Worm (Caenorhabditis elegans) whole organism, L4 larva: ENCODE data around the gene K03B8.11.
"Not testable (repeated sequence)": the region's sequence is repeated elsewhere in the genome, so short reads cannot be mapped to it uniquely, and the experiment has no call there.

Source experiments
- F10B5.3 ChIP-seq: sonication (generic microtip); optimal IDR thresholded peaks from 2 replicates; lab custom pipeline; 2016; ENCODE audit warnings: mild to moderate bottlenecking, missing genetic modification characterization, missing compliant biosample characterization
- F44E2.7 ChIP-seq: fragments of 200-800 bp; sonication (Bioruptor generic); IDR thresholded peaks from 2 replicates; pipeline ENCODE4 v2.1.2; 2022; ENCODE audit warnings: missing genetic modification characterization, missing compliant biosample characterization
- Y105C5A.15 ChIP-seq: fragments of 200-800 bp; sonication (Bioruptor generic); IDR thresholded peaks from 2 replicates; pipeline ENCODE4 v1.3.6; 2022; ENCODE audit warnings: missing genetic modification characterization, missing compliant biosample characterization
- ZK337.2 ChIP-seq: fragments of 200-800 bp; sonication (Bioruptor generic); IDR thresholded peaks from 2 replicates; pipeline ENCODE4 v1.3.6; 2022; ENCODE audit warnings: missing genetic modification reagents, missing genetic modification characterization, missing compliant biosample characterization
- aha-1 ChIP-seq: fragments of 150-350 bp; peaks from one replicate; lab custom pipeline; 2014; ENCODE audit warnings: missing biosample characterization, missing genetic modification characterization
- aly-2 ChIP-seq: sonication (generic microtip); optimal IDR thresholded peaks from 2 replicates; lab custom pipeline; 2018; ENCODE audit warnings: missing biosample characterization, missing genetic modification characterization
- arid-1 ChIP-seq: fragments of 200-800 bp; sonication (Bioruptor generic); conservative IDR thresholded peaks from 2 replicates; pipeline ENCODE4 v1.3.6; 2022; ENCODE audit warnings: missing genetic modification reagents, missing genetic modification characterization, missing compliant biosample characterization
- ceh-62 ChIP-seq: sonication (generic microtip); optimal IDR thresholded peaks from 2 replicates; lab custom pipeline; 2017; ENCODE audit warnings: missing biosample characterization, missing genetic modification characterization
- ceh-82 ChIP-seq: sonication (generic microtip); optimal IDR thresholded peaks from 2 replicates; lab custom pipeline; 2017; ENCODE audit warnings: missing biosample characterization, missing genetic modification characterization
- ces-1 ChIP-seq: fragments of 150-350 bp; sonication (generic microtip); optimal IDR thresholded peaks from 4 replicates; lab custom pipeline; 2014; ENCODE audit warnings: missing biosample characterization, missing genetic modification reagents, missing genetic modification characterization
- ctbp-1 ChIP-seq: fragments of 200-800 bp; sonication (Bioruptor generic); IDR thresholded peaks from 2 replicates; pipeline ENCODE4 v1.3.6; 2022; ENCODE audit warnings: missing genetic modification reagents, missing genetic modification characterization, missing compliant biosample characterization
- daf-16 ChIP-seq, 3 experiments: sonication (generic microtip); optimal IDR thresholded peaks; 2 replicates each; lab custom pipeline; 2016 to 2017; ENCODE audit warnings: missing genetic modification characterization in 3 of 3, missing genetic modification reagents in 3 of 3, mild to moderate bottlenecking in 2 of 3, missing compliant biosample characterization in 2 of 3, missing biosample characterization in 1 of 3, moderate library complexity in 1 of 3
- dmd-8 ChIP-seq: fragments of 200-800 bp; sonication (Bioruptor generic); IDR thresholded peaks from 2 replicates; pipeline ENCODE4 v1.3.6; 2022; ENCODE audit warnings: missing genetic modification characterization, missing compliant biosample characterization
- egl-27 ChIP-seq: sonication (generic microtip); optimal IDR thresholded peaks from 3 replicates; lab custom pipeline; 2017; ENCODE audit warnings: missing biosample characterization, missing genetic modification reagents, missing genetic modification characterization
- hlh-30 ChIP-seq: sonication (generic microtip); optimal IDR thresholded peaks from 2 replicates; lab custom pipeline; 2017; ENCODE audit warnings: antibody characterized with exemption, mild to moderate bottlenecking, missing genetic modification characterization, missing compliant biosample characterization; ENCODE audit not compliant: insufficient read depth
- lin-1 ChIP-seq: fragments of 200-800 bp; sonication (Bioruptor generic); IDR thresholded peaks from 2 replicates; pipeline ENCODE4 v1.3.6; 2022; ENCODE audit warnings: missing genetic modification reagents, missing genetic modification characterization, missing compliant biosample characterization
- madf-9 ChIP-seq: fragments of 200-800 bp; sonication (Bioruptor generic); conservative IDR thresholded peaks from 2 replicates; pipeline ENCODE4 v1.3.6; 2022; ENCODE audit warnings: missing genetic modification reagents, missing genetic modification characterization, missing compliant biosample characterization
- mdt-29 ChIP-seq: fragments of 200-800 bp; sonication (Bioruptor generic); IDR thresholded peaks from 2 replicates; pipeline ENCODE4 v1.3.6; 2022; ENCODE audit warnings: missing genetic modification reagents, missing genetic modification characterization, missing compliant biosample characterization
- mes-2 ChIP-seq: sonication (generic microtip); optimal IDR thresholded peaks from 2 replicates; lab custom pipeline; 2016; ENCODE audit warnings: missing genotype, mild to moderate bottlenecking, missing genetic modification characterization, missing compliant biosample characterization; ENCODE audit not compliant: poor library complexity, severe bottlenecking
- mxl-2 ChIP-seq: fragments of 200-800 bp; sonication (Bioruptor generic); conservative IDR thresholded peaks from 2 replicates; pipeline ENCODE4 v1.3.6; 2022; ENCODE audit warnings: missing genetic modification reagents, missing genetic modification characterization, missing compliant biosample characterization
- mxl-3 ChIP-seq: fragments of 200-800 bp; sonication (Bioruptor generic); optimal IDR thresholded peaks from 2 replicates; lab custom pipeline; 2018; ENCODE audit warnings: mild to moderate bottlenecking, missing genetic modification characterization, missing compliant biosample characterization
- nhr-10 ChIP-seq: fragments of 150-350 bp; optimal IDR thresholded peaks from 2 replicates; lab custom pipeline; 2014; ENCODE audit warnings: missing biosample characterization, missing genetic modification characterization
- nhr-102 ChIP-seq: sonication (generic microtip); optimal IDR thresholded peaks from 2 replicates; lab custom pipeline; 2016; ENCODE audit warnings: mild to moderate bottlenecking, missing genetic modification characterization, moderate library complexity, missing compliant biosample characterization
- nhr-237 ChIP-seq: sonication (generic microtip); optimal IDR thresholded peaks from 2 replicates; lab custom pipeline; 2017; ENCODE audit warnings: missing biosample characterization, missing genetic modification characterization
- nhr-28 ChIP-seq: fragments of 150-350 bp; optimal IDR thresholded peaks from 2 replicates; lab custom pipeline; 2014; ENCODE audit warnings: missing biosample characterization, missing genetic modification characterization
- nhr-42 ChIP-seq: fragments of 200-800 bp; sonication (Bioruptor generic); IDR thresholded peaks from 2 replicates; pipeline ENCODE4 v1.3.6; 2022; ENCODE audit warnings: missing genetic modification characterization, missing compliant biosample characterization
- nhr-6 ChIP-seq: fragments of 150-350 bp; optimal IDR thresholded peaks from 2 replicates; lab custom pipeline; 2014; ENCODE audit warnings: missing biosample characterization, missing genetic modification characterization
- pqm-1 ChIP-seq: sonication (generic microtip); optimal IDR thresholded peaks from 2 replicates; lab custom pipeline; 2017; ENCODE audit warnings: missing biosample characterization, missing genetic modification characterization
- set-16 ChIP-seq: fragments of 200-800 bp; sonication (Bioruptor generic); IDR thresholded peaks from 2 replicates; pipeline ENCODE4 v1.3.6; 2022; ENCODE audit warnings: missing genetic modification reagents, missing genetic modification characterization, missing compliant biosample characterization
- snpc-1.2 ChIP-seq: fragments of 200-800 bp; sonication (Bioruptor generic); IDR thresholded peaks from 2 replicates; pipeline ENCODE4 v1.3.6; 2022; ENCODE audit warnings: missing genetic modification reagents, missing genetic modification characterization, missing compliant biosample characterization
- unc-130 ChIP-seq: sonication (generic microtip); optimal IDR thresholded peaks from 2 replicates; lab custom pipeline; 2016; ENCODE audit warnings: missing genetic modification reagents, missing genetic modification characterization, missing compliant biosample characterization
- unc-39 ChIP-seq: sonication (generic microtip); optimal IDR thresholded peaks from 2 replicates; lab custom pipeline; 2017; ENCODE audit warnings: missing biosample characterization, missing genetic modification characterization
- unc-62 ChIP-seq, 3 experiments: fragments of 150-350 bp in 1 of 3; sonication (generic microtip); optimal IDR thresholded peaks in 2 of 3; peaks in 1 of 3; 1 replicate in 1 of 3; 2 replicates in 2 of 3; lab custom pipeline; 2014 to 2017; ENCODE audit warnings: missing biosample characterization in 3 of 3, missing genetic modification characterization in 3 of 3, missing genetic modification reagents in 3 of 3, missing genotype in 1 of 3
- vab-7 ChIP-seq: fragments of 200-800 bp; sonication (Bioruptor generic); IDR thresholded peaks from 2 replicates; pipeline ENCODE4 v1.3.6; 2022; ENCODE audit warnings: missing genetic modification reagents, missing genetic modification characterization, missing compliant biosample characterization
- zfp-2 ChIP-seq: sonication (generic microtip); optimal IDR thresholded peaks from 2 replicates; lab custom pipeline; 2016; ENCODE audit warnings: mild to moderate bottlenecking, missing genetic modification characterization, missing compliant biosample characterization
- zip-2 ChIP-seq: fragments of 150-350 bp; optimal IDR thresholded peaks from 2 replicates; lab custom pipeline; 2014; ENCODE audit warnings: missing biosample characterization, missing genetic modification characterization

The K03B8.11 gene

DNA sequence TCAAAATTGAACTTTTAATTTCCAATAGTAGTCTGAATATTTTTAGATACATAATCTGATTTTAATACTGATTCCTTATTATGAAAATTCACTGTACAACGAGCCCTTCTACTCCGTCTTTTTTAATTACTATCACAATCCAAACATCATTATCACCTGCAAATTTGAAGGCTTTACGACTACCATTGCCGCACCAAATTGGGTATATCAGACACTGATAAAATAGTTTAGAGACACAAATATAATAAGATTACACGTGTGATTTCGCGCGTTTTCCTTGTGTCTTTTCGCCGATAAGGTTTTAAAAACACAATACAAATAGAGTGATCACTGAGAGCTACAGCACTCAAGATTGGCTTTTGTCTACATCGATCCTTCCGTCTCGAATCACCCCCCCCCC, 12.8 kb upstream of the K03B8.11 start:
- TF ChIP-seq daf-16 (GFP tag; optimal IDR thresholded peaks at IDR 0.05; lab: Kevin White, UChicago) (no peak), daf-16 (tag; optimal IDR thresholded peaks at IDR 0.05; lab: Kevin White, UChicago) (peak; percentile 50), pqm-1 (tag; lab: Kevin White, UChicago) (peak; percentile 34), nhr-42 (GFP tag; lab: Robert Waterston, UW) (no peak), mxl-3 (GFP tag; lab: Kevin White, UChicago) (peak; percentile 21), unc-62 (GFP tag; optimal IDR thresholded peaks at IDR 0.05 in 1 of 2; lab: Kevin White, UChicago) (no peak), unc-62 (tag; optimal IDR thresholded peaks at IDR 0.05; lab: Kevin White, UChicago) (no peak), aly-2 (no peak), madf-9 (GFP tag; lab: Robert Waterston, UW) (no peak)

DNA sequence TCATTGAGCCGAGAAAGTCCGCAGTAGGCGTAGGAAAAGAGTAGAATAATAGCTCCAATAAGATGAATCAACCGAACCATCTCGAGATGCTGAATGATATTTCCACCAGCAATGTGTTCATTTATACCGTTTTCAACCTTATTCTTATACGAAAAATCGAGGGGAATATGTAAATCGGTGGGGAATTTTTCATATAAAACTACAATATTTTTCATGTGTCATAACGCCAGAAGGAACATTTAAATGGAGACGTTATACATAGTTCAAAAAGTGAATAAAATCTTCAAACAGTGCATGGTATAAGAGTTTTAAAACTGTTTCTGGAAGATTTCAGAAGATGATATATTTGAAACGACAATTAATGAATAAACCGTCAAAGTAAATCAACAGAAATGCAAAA, 12.3 kb upstream of the K03B8.11 start, which contains the start of gene nas-19:
Gene nas-19 (minus strand): TSS at position 101 of the 400 bp plus-strand sequence.
- TF ChIP-seq nhr-102 (tag; lab: Kevin White, UChicago) (no peak), F10B5.3 (no peak), zip-2 (tag; lab: Kevin White, UChicago) (no peak), egl-27 (tag; lab: Kevin White, UChicago) (no peak), arid-1 (GFP tag; lab: Robert Waterston, UW) (no peak), aha-1 (peak; percentile 66), unc-130 (GFP tag; lab: Kevin White, UChicago) (no peak)

DNA sequence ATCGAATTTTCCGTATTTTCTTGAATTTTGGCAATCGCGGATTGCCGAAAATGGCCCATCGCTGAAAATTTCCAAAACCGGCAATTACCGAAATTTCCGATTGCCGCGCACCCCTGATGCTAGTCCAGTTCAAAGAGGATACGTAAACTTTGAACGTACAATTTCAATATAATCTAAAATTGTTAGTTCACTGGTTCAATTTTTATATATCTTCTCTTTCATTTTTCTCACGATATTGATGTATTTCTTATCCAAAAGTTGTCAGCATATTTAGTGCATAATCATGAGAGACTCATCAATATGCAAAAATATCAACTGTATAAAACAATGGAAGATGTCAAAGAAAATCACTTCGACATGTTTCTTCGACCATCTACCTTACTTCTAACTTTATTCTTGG, 8.3 kb upstream of the K03B8.11 start, which contains the start of gene nas-17:
Gene nas-17 (plus strand): TSS at position 301 of the 400 bp plus-strand sequence.
- TF ChIP-seq ceh-62 (tag; lab: Kevin White, UChicago): no peak
- no peak for TF ChIP-seq ces-1 (GFP tag; lab: Kevin White, UChicago)
- TF ChIP-seq unc-39: no peak
- TF ChIP-seq ZK337.2 (GFP tag; lab: Robert Waterston, UW): no peak
- no peak for TF ChIP-seq nhr-6
- no peak for TF ChIP-seq mes-2
- no peak for TF ChIP-seq vab-7
- TF ChIP-seq Y105C5A.15 (GFP tag; lab: Robert Waterston, UW): no peak
- TF ChIP-seq nhr-237: no peak
- no peak for TF ChIP-seq hlh-30 (tag; lab: Kevin White, UChicago)
- TF ChIP-seq, all 104 proteins: peak for 0

DNA sequence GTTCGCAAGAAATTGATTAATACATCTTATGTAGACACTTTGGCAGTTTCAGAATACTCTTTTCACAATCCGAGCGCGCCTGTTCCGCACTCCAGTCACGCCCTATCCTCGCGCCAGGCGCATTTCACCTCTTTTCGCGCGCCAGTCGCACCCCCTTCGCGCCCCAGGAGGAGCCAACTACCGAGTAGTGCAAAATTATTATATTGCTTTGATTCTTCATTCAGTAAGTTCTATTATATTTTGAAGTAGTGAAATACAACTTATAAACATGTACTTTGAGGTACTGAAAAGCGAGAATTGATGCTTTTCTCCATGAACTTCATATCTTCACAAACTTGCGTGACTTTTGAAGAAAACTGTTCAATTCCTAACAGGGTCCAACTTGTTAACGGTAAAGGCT, 5.8 kb upstream of the K03B8.11 start, which contains the start of gene nas-18:
Gene nas-18 (plus strand): TSS at position 301 of the 400 bp plus-strand sequence.
- not testable (repeated sequence) for TF ChIP-seq mxl-2 (GFP tag; lab: Robert Waterston, UW); mdt-29; ctbp-1 (GFP tag; lab: Robert Waterston, UW)

DNA sequence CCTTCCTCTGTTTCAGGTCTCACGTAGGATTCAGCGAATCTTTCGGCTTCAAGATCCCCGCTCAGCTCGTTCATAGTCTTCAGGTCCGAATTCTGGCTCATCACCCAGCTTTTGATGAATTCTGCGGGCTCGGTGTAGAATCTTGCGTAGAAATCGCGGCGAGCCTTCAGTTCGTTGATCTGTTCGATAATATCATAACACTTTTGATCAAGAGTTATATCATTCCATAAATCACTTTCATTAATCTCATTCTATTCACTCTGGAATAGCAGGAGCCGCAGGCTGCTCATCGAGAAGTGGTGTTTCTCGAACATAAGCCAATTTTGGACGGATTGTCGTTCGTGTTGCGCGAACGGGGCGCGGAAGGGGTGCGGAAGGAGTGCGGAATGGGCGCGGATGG, 4.7 kb upstream of the K03B8.11 start, which contains the start of gene K03B8.4:
Gene K03B8.4 (minus strand): TSS at position 101 of the 400 bp plus-strand sequence.
- peak; percentile 46; the same call in 1 of the 2 replicates for TF ChIP-seq set-16

DNA sequence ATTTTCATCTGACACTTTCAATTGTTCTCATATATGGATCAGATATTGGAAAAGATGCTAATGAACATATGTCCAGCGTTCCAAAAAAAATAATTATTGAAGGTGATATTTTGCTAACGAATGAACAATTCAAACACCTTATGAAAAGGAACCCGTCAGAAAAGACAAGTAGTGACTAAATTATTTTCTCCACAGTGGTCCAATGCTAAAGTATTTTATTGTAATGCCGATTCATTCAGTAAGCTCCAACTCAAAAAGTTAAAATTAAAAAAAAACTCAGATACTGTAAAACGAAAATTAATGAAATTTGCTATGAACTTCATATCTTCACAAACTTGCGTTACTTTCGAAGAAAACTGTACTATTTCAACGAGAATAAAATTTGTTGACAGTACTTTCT, 1.7 kb upstream of the K03B8.11 start, which contains the start of gene nas-16:
Gene nas-16 (plus strand): TSS at position 301 of the 400 bp plus-strand sequence.
- TF ChIP-seq mes-2 (no peak), zfp-2 (tag; lab: Kevin White, UChicago) (no peak), nhr-10 (no peak), mxl-3 (GFP tag; lab: Kevin White, UChicago) (no peak), arid-1 (GFP tag; lab: Robert Waterston, UW) (no peak), nhr-28 (tag; lab: Kevin White, UChicago) (no peak), lin-1 (GFP tag; lab: Robert Waterston, UW) (no peak), F44E2.7 (GFP tag; lab: Robert Waterston, UW) (no peak), snpc-1.2 (GFP tag; lab: Robert Waterston, UW) (no peak), dmd-8 (GFP tag; lab: Robert Waterston, UW) (no peak), unc-39 (no peak), ceh-82 (tag; lab: Kevin White, UChicago) (no peak)
